Fruit fly (Drosophila melanogaster) whole organism, embryonic: ENCODE measurements around the gene TwdlW.

Experiments
- Antp ChIP-seq: fragments of 200-800 bp; sonication (Bioruptor generic); optimal IDR thresholded peaks from 3 replicates; lab custom pipeline; 2016; ENCODE audit warnings: missing biosample characterization, missing genetic modification characterization
- Blimp-1 ChIP-seq: fragments of 200-800 bp; sonication (Bioruptor generic); optimal IDR thresholded peaks from 3 replicates; lab custom pipeline; 2018; ENCODE audit warnings: missing biosample characterization, missing genetic modification characterization, mild to moderate bottlenecking, moderate library complexity, missing genetic modification reagents
- C15 ChIP-seq: fragments of 200-800 bp; sonication (Bioruptor generic); IDR thresholded peaks from 3 replicates; pipeline ENCODE4 v1.3.6; 2022; ENCODE audit warnings: missing biosample characterization, missing genetic modification characterization
- CG10209 ChIP-seq: fragments of 200-800 bp; sonication (Bioruptor generic); optimal IDR thresholded peaks from 3 replicates; lab custom pipeline; 2017; ENCODE audit warnings: missing biosample characterization, mild to moderate bottlenecking, missing genetic modification characterization, missing genetic modification reagents
- CG13296 ChIP-seq: fragments of 200-800 bp; sonication (Bioruptor generic); optimal IDR thresholded peaks from 3 replicates; lab custom pipeline; 2018; ENCODE audit warnings: missing biosample characterization, mild to moderate bottlenecking, missing genetic modification characterization
- CG14441 ChIP-seq: fragments of 200-800 bp; sonication (Bioruptor generic); IDR thresholded peaks from 2 replicates; pipeline ENCODE4 v1.3.6; 2022; ENCODE audit warnings: missing biosample characterization, missing genetic modification characterization
- CG17568 ChIP-seq: fragments of 200-800 bp; sonication (Bioruptor generic); optimal IDR thresholded peaks from 2 replicates; lab custom pipeline; 2018; ENCODE audit warnings: missing biosample characterization, mild to moderate bottlenecking, missing genetic modification characterization, moderate library complexity
- CG1792 ChIP-seq: fragments of 200-800 bp; sonication (Bioruptor generic); optimal IDR thresholded peaks from 2 replicates; lab custom pipeline; 2016; ENCODE audit warnings: missing biosample characterization, missing genetic modification characterization
- CG18619 ChIP-seq: fragments of 200-800 bp; sonication (Bioruptor generic); optimal IDR thresholded peaks from 3 replicates; lab custom pipeline; 2017; ENCODE audit warnings: missing biosample characterization, mild to moderate bottlenecking, missing genetic modification characterization
- CG18764 ChIP-seq: fragments of 200-800 bp; sonication (Bioruptor generic); optimal IDR thresholded peaks from 3 replicates; lab custom pipeline; 2016; ENCODE audit warnings: missing biosample characterization, missing genetic modification characterization
- CG31441 ChIP-seq: fragments of 200-800 bp; sonication (Bioruptor generic); IDR thresholded peaks from 2 replicates; pipeline ENCODE4 v1.3.6; 2022; ENCODE audit warnings: missing biosample characterization, missing genetic modification characterization
- CG7786 ChIP-seq: fragments of 200-800 bp; sonication (Bioruptor generic); optimal IDR thresholded peaks from 2 replicates; lab custom pipeline; 2016; ENCODE audit warnings: missing biosample characterization, missing genetic modification characterization
- CG9727 ChIP-seq: fragments of 200-800 bp; sonication (Bioruptor generic); optimal IDR thresholded peaks from 3 replicates; lab custom pipeline; 2017; ENCODE audit warnings: missing biosample characterization, mild to moderate bottlenecking, missing genetic modification characterization
- CG9797 ChIP-seq: fragments of 200-800 bp; sonication (Bioruptor generic); optimal IDR thresholded peaks from 3 replicates; lab custom pipeline; 2018; ENCODE audit warnings: missing biosample characterization, mild to moderate bottlenecking, missing genetic modification characterization
- CkIIα-i1 ChIP-seq: fragments of 200-800 bp; sonication (Bioruptor generic); IDR thresholded peaks from 2 replicates; pipeline ENCODE4 v1.3.6; 2022; ENCODE audit warnings: missing biosample characterization, missing genetic modification characterization
- D ChIP-seq, 2 experiments: fragments of 200-800 bp in 1 of 2; fragments of >200 bp in 1 of 2; sonication (Bioruptor generic) in 1 of 2; optimal IDR thresholded peaks; 2 replicates in 1 of 2; 3 replicates in 1 of 2; lab custom pipeline; 2017; ENCODE audit warnings: mild to moderate bottlenecking in 1 of 2, missing biosample characterization in 1 of 2, missing genetic modification characterization in 1 of 2, missing genetic modification reagents in 1 of 2
- Dek ChIP-seq: fragments of 200-800 bp; sonication (Bioruptor generic); optimal IDR thresholded peaks from 3 replicates; lab custom pipeline; 2019; ENCODE audit warnings: missing biosample characterization, mild to moderate bottlenecking, missing genetic modification characterization, moderate library complexity
- Dref ChIP-seq: fragments of 200-800 bp; sonication (Bioruptor generic); IDR thresholded peaks from 2 replicates; pipeline ENCODE4 v1.3.6; 2022; ENCODE audit warnings: missing biosample characterization, missing genetic modification characterization
- E2f1 ChIP-seq: fragments of 200-800 bp; sonication (Bioruptor generic); IDR thresholded peaks from 2 replicates; pipeline ENCODE4 v1.3.6; 2022; ENCODE audit warnings: missing biosample characterization, missing genetic modification characterization
- E2f2 ChIP-seq: fragments of 200-800 bp; sonication (Bioruptor generic); IDR thresholded peaks from 2 replicates; pipeline ENCODE4 v1.3.6; 2022; ENCODE audit warnings: missing biosample characterization, missing genetic modification characterization
- Fer2 ChIP-seq: fragments of 200-800 bp; sonication (Bioruptor generic); optimal IDR thresholded peaks from 2 replicates; lab custom pipeline; 2018; ENCODE audit warnings: missing biosample characterization, mild to moderate bottlenecking, missing genetic modification characterization, moderate library complexity
- Gsc ChIP-seq: fragments of 200-800 bp; sonication (Bioruptor generic); IDR thresholded peaks from 2 replicates; pipeline ENCODE4 v1.3.6; 2022; ENCODE audit warnings: missing biosample characterization, missing genetic modification characterization
- H2.0 ChIP-seq: fragments of 200-800 bp; sonication (Bioruptor generic); IDR thresholded peaks from 2 replicates; pipeline ENCODE4 v1.3.6; 2022; ENCODE audit warnings: missing biosample characterization, missing genetic modification characterization
- Hey ChIP-seq: fragments of 200-800 bp; sonication (Bioruptor generic); optimal IDR thresholded peaks from 3 replicates; lab custom pipeline; 2018; ENCODE audit warnings: missing biosample characterization, mild to moderate bottlenecking, missing genetic modification characterization
- HmgD ChIP-seq: fragments of 200-800 bp; sonication (Bioruptor generic); optimal IDR thresholded peaks from 3 replicates; lab custom pipeline; 2016; ENCODE audit warnings: missing biosample characterization, missing genetic modification characterization
- Opbp ChIP-seq: fragments of 200-800 bp; sonication (Bioruptor generic); IDR thresholded peaks from 3 replicates; pipeline ENCODE4 v1.3.6; 2022; ENCODE audit warnings: missing biosample characterization, missing genetic modification characterization; ENCODE audit not compliant: partially characterized antibody
- Taf1 ChIP-seq: fragments of 200-800 bp; sonication (Bioruptor generic); IDR thresholded peaks from 2 replicates; pipeline ENCODE4 v1.3.6; 2022; ENCODE audit warnings: missing biosample characterization, missing genetic modification characterization
- ab ChIP-seq: fragments of 200-800 bp; sonication (Bioruptor generic); optimal IDR thresholded peaks from 2 replicates; lab custom pipeline; 2016; ENCODE audit warnings: missing biosample characterization, missing genetic modification characterization
- ac ChIP-seq: fragments of 200-800 bp; sonication (Bioruptor generic); optimal IDR thresholded peaks from 3 replicates; lab custom pipeline; 2017; ENCODE audit warnings: missing biosample characterization, mild to moderate bottlenecking, missing genetic modification characterization
- cg ChIP-seq: fragments of 200-800 bp; sonication (Bioruptor generic); optimal IDR thresholded peaks from 3 replicates; lab custom pipeline; 2019; ENCODE audit warnings: missing biosample characterization, mild to moderate bottlenecking, missing genetic modification characterization, moderate library complexity
- corto ChIP-seq: fragments of 200-800 bp; sonication (Bioruptor generic); optimal IDR thresholded peaks from 2 replicates; lab custom pipeline; 2016; ENCODE audit warnings: missing biosample characterization, mild to moderate bottlenecking, missing genetic modification characterization, moderate library complexity
- crp ChIP-seq, 2 experiments: fragments of 200-800 bp; sonication (Bioruptor generic); optimal IDR thresholded peaks; 2 replicates in 1 of 2; 3 replicates in 1 of 2; lab custom pipeline; 2017; ENCODE audit warnings: missing biosample characterization in 2 of 2, missing genetic modification characterization in 2 of 2, mild to moderate bottlenecking in 1 of 2, moderate library complexity in 1 of 2
- cwo ChIP-seq: fragments of 200-800 bp; sonication (Bioruptor generic); optimal IDR thresholded peaks from 3 replicates; lab custom pipeline; 2017; ENCODE audit warnings: missing biosample characterization, missing genetic modification characterization, mild to moderate bottlenecking, moderate library complexity, missing genetic modification reagents
- eve ChIP-seq, 2 experiments: fragments of >200 bp; optimal IDR thresholded peaks; 2 replicates each; lab custom pipeline; 2017; ENCODE audit warnings: missing biosample characterization in 2 of 2, missing genetic modification characterization in 2 of 2
- fd64A ChIP-seq: fragments of 200-800 bp; sonication (Bioruptor generic); optimal IDR thresholded peaks from 3 replicates; lab custom pipeline; 2018; ENCODE audit warnings: missing biosample characterization, mild to moderate bottlenecking, missing genetic modification characterization
- gce ChIP-seq: fragments of 200-800 bp; sonication (Bioruptor generic); IDR thresholded peaks from 3 replicates; pipeline ENCODE4 v1.3.6; 2022; ENCODE audit warnings: missing biosample characterization, missing genetic modification characterization
- ind ChIP-seq: fragments of 200-800 bp; sonication (Bioruptor generic); optimal IDR thresholded peaks from 3 replicates; lab custom pipeline; 2016; ENCODE audit warnings: missing biosample characterization, missing genetic modification characterization
- oc ChIP-seq: fragments of 200-800 bp; sonication (Bioruptor generic); optimal IDR thresholded peaks from 2 replicates; lab custom pipeline; 2018; ENCODE audit warnings: missing biosample characterization, mild to moderate bottlenecking, missing genetic modification characterization, moderate library complexity
- odd ChIP-seq: fragments of 200-800 bp; sonication (Bioruptor generic); optimal IDR thresholded peaks from 2 replicates; lab custom pipeline; 2017; ENCODE audit warnings: missing biosample characterization, mild to moderate bottlenecking, missing genetic modification characterization
- peb ChIP-seq: fragments of 200-800 bp; sonication (Bioruptor generic); IDR thresholded peaks from 2 replicates; pipeline ENCODE4 v1.3.6; 2022; ENCODE audit warnings: missing biosample characterization, missing genetic modification characterization
- pfk ChIP-seq: fragments of 200-800 bp; sonication (Bioruptor generic); optimal IDR thresholded peaks from 2 replicates; lab custom pipeline; 2018; ENCODE audit warnings: missing biosample characterization, mild to moderate bottlenecking, missing genetic modification characterization, moderate library complexity
- ranshi ChIP-seq: fragments of 200-800 bp; sonication (Bioruptor generic); IDR thresholded peaks from 2 replicates; pipeline ENCODE4 v1.3.6; 2022; ENCODE audit warnings: missing biosample characterization, missing genetic modification characterization
- sr ChIP-seq: fragments of 200-800 bp; sonication (Bioruptor generic); IDR thresholded peaks from 3 replicates; pipeline ENCODE4 v1.3.6; 2022; ENCODE audit warnings: missing biosample characterization, missing genetic modification characterization
- unc-4 ChIP-seq: fragments of 200-800 bp; sonication (Bioruptor generic); IDR thresholded peaks from 2 replicates; pipeline ENCODE4 v1.3.6; 2022; ENCODE audit warnings: missing biosample characterization, missing genetic modification characterization; ENCODE audit not compliant: partially characterized antibody
- unpg ChIP-seq: fragments of 200-800 bp; sonication (Bioruptor generic); optimal IDR thresholded peaks from 3 replicates; lab custom pipeline; 2018; ENCODE audit warnings: missing biosample characterization, mild to moderate bottlenecking, missing genetic modification characterization, moderate library complexity
- wor ChIP-seq: fragments of 200-800 bp; sonication (Bioruptor generic); IDR thresholded peaks from 2 replicates; pipeline ENCODE4 v1.3.6; 2022; ENCODE audit warnings: missing biosample characterization, missing genetic modification characterization
- z ChIP-seq: fragments of 200-800 bp; sonication (Bioruptor generic); IDR thresholded peaks from 3 replicates; pipeline ENCODE4 v1.3.6; 2022; ENCODE audit warnings: missing biosample characterization, missing genetic modification characterization
- zfh1 ChIP-seq: fragments of 200-800 bp; sonication (Bioruptor generic); IDR thresholded peaks from 3 replicates; pipeline ENCODE4 v1.3.6; 2022; ENCODE audit warnings: missing biosample characterization, missing genetic modification characterization
- zfh2 ChIP-seq: fragments of 200-800 bp; sonication (Bioruptor generic); optimal IDR thresholded peaks from 2 replicates; lab custom pipeline; 2016; ENCODE audit warnings: missing biosample characterization, missing genetic modification characterization

The TwdlW gene

dm6 chr3R:17151376-17152026 is 9.3 kb upstream of the TwdlW start, which contains the start of gene CG5292 (continued):
- TF ChIP-seq oc (tag; lab: Kevin White, UChicago) (no peak), crp (GFP tag; optimal IDR thresholded peaks at IDR 0.05; lab: Kevin White, UChicago) (peak; percentile 89 to 98), pfk (GFP tag; lab: Kevin White, UChicago) (no peak), eve (GFP tag; optimal IDR thresholded peaks at IDR 0.05; lab: Kevin White, UChicago) (no peak), ac (GFP tag; lab: Kevin White, UChicago) (no peak), Taf1 (GFP tag; lab: Robert Waterston, UW) (no peak), CkIIα-i1 (GFP tag; lab: Robert Waterston, UW) (no peak), Blimp-1 (no peak), wor (no peak), CG9727 (peak; percentile 43), corto (GFP tag; lab: Kevin White, UChicago) (no peak), CG7786 (no peak), CG31441 (peak; percentile 95), peb (no peak), gce (GFP tag; lab: Robert Waterston, UW) (no peak), CG18764 (GFP tag; lab: Kevin White, UChicago) (no peak), E2f2 (peak; percentile 65), Opbp (GFP tag; lab: Robert Waterston, UW) (peak; percentile 73), CG18619 (peak; percentile 23), ranshi (peak; percentile 51), Gsc (GFP tag; lab: Robert Waterston, UW) (no peak), CG17568 (GFP tag; lab: Kevin White, UChicago) (no peak), sr (GFP tag; lab: Robert Waterston, UW) (no peak; the same call in 2 of the 3 replicates), zfh2 (peak; percentile 49), CG9797 (GFP tag; lab: Kevin White, UChicago) (no peak), cwo (GFP tag; lab: Kevin White, UChicago) (peak; percentile 9), HmgD (GFP tag; lab: Kevin White, UChicago) (no peak), Fer2 (tag; lab: Kevin White, UChicago) (peak; percentile 19), H2.0 (peak; percentile 26; the same call in 1 of the 2 replicates), Dek (tag; lab: Kevin White, UChicago) (peak; percentile 57), cg (no peak), unc-4 (GFP tag; lab: Robert Waterston, UW) (peak; percentile 53; the same call in 1 of the 2 replicates), Hey (tag; lab: Kevin White, UChicago) (no peak), CG14441 (GFP tag; lab: Robert Waterston, UW) (peak; percentile 50), Antp (peak; percentile 35), D (optimal IDR thresholded peaks at IDR 0.05; lab: Kevin White, UChicago) (no peak), D (GFP tag; optimal IDR thresholded peaks at IDR 0.05; lab: Kevin White, UChicago) (peak; percentile 39), fd64A (GFP tag; lab: Kevin White, UChicago) (no peak), CG13296 (no peak), C15 (GFP tag; lab: Robert Waterston, UW) (0 out of 3 replicates have a peak, but pooled peaks have one; percentile 21), z (GFP tag; lab: Robert Waterston, UW) (no peak), ind (GFP tag; lab: Kevin White, UChicago) (peak; percentile 31), zfh1 (GFP tag; lab: Robert Waterston, UW) (peak; percentile 65; the same call in 2 of the 3 replicates), E2f1 (GFP tag; lab: Robert Waterston, UW) (peak; percentile 54; the same call in 1 of the 2 replicates), odd (GFP tag; lab: Kevin White, UChicago) (no peak), unpg (GFP tag; lab: Kevin White, UChicago) (no peak), CG1792 (GFP tag; lab: Kevin White, UChicago) (no peak), Dref (GFP tag; lab: Robert Waterston, UW) (0 out of 2 replicates have a peak, but pooled peaks have one; percentile 36), CG10209 (peak; percentile 44), ab (GFP tag; lab: Kevin White, UChicago) (no peak)
